Fruit fly (Drosophila melanogaster): ENCODE measurements around the gene CG2604.

Gene CG2604

dm6 chr3R:5215334-5216307 is 7.5 kb downstream of the CG2604 start (continued):
- TF ChIP-seq peb (GFP tag; IDR thresholded peaks at IDR 0.05) (peak; percentile 93), zen2 (GFP tag; IDR thresholded peaks at IDR 0.05; ENCODE audit: partially characterized antibody) (no peak), CG17385 (GFP tag; optimal IDR thresholded peaks at IDR 0.05) (peak; percentile 87), CG10543 (GFP tag; optimal IDR thresholded peaks at IDR 0.05) (peak; percentile 93), CG14441 (GFP tag; IDR thresholded peaks at IDR 0.05) (peak; percentile 68), CG2712 (tag; optimal IDR thresholded peaks at IDR 0.05) (peak; percentile 95), Adf1 (GFP tag; IDR thresholded peaks at IDR 0.05) (no peak), CG6254 (GFP tag; optimal IDR thresholded peaks at IDR 0.05) (peak; percentile 97), CG10274 (GFP tag; optimal IDR thresholded peaks at IDR 0.05) (peak; percentile 85), Ssrp (tag; optimal IDR thresholded peaks at IDR 0.05) (peak; percentile 63), Antp (GFP tag; optimal IDR thresholded peaks at IDR 0.05) (peak; percentile 98), E2f1 (GFP tag; IDR thresholded peaks at IDR 0.05) (peak; percentile 92), cg (GFP tag; optimal IDR thresholded peaks at IDR 0.05) (peak; percentile 56), Doc3 (GFP tag; IDR thresholded peaks at IDR 0.05; ENCODE audit: partially characterized antibody) (no peak), HLH3B (GFP tag; IDR thresholded peaks at IDR 0.05) (peak; percentile 97), mirr (GFP tag; optimal IDR thresholded peaks at IDR 0.05) (peak; percentile 21), shn (GFP tag; optimal IDR thresholded peaks at IDR 0.05) (peak; percentile 98), sna (GFP tag; IDR thresholded peaks at IDR 0.05; ENCODE audit: partially characterized antibody) (0 out of 2 replicates have a peak, but pooled peaks have one; percentile 21), jumu (GFP tag; optimal IDR thresholded peaks at IDR 0.05) (peak; percentile 97), Mes4 (GFP tag; optimal IDR thresholded peaks at IDR 0.05) (peak; percentile 100), Sox102F (GFP tag; optimal IDR thresholded peaks at IDR 0.05) (peak; percentile 96), CG8290 (GFP tag; optimal IDR thresholded peaks at IDR 0.05) (peak; percentile 100), CG8290 (tag; optimal IDR thresholded peaks at IDR 0.05) (peak; percentile 91 to 100), CG15269 (tag; optimal IDR thresholded peaks at IDR 0.05) (peak; percentile 81), fd64A (GFP tag; optimal IDR thresholded peaks at IDR 0.05) (peak; percentile 100), Blimp-1 (GFP tag; optimal IDR thresholded peaks at IDR 0.05) (peak; percentile 98), CG12219 (GFP tag; optimal IDR thresholded peaks at IDR 0.05) (peak; percentile 94), CG2129 (GFP tag; IDR thresholded peaks at IDR 0.05; ENCODE audit: partially characterized antibody) (no peak), CG4707 (GFP tag; optimal IDR thresholded peaks at IDR 0.05) (peak; percentile 98), nmo (GFP tag; optimal IDR thresholded peaks at IDR 0.05) (peak; percentile 68), CG4328 (GFP tag; optimal IDR thresholded peaks at IDR 0.05) (peak; percentile 96), lilli (GFP tag; optimal IDR thresholded peaks at IDR 0.05) (peak; percentile 88), Nf-YA (GFP tag; IDR thresholded peaks at IDR 0.05) (peak; percentile 97), pb (GFP tag; optimal IDR thresholded peaks at IDR 0.05) (peak; percentile 98), ac (GFP tag; optimal IDR thresholded peaks at IDR 0.05) (peak; percentile 100), HLH4C (GFP tag; IDR thresholded peaks at IDR 0.05; ENCODE audit: partially characterized antibody) (no peak; the same call in 2 of the 3 replicates), hkb (optimal IDR thresholded peaks at IDR 0.05) (no peak), hkb (GFP tag; IDR thresholded peaks at IDR 0.05) (peak; percentile 98), CG7963 (GFP tag; IDR thresholded peaks at IDR 0.05; ENCODE audit: partially characterized antibody) (no peak), pan (optimal IDR thresholded peaks at IDR 0.05) (no peak), pan (GFP tag; optimal IDR thresholded peaks at IDR 0.05 in 1 of 2, IDR thresholded peaks at IDR 0.05 in 1 of 2) (peak in 1 of 2 experiments; percentile 90), CG17912 (GFP tag; optimal IDR thresholded peaks at IDR 0.05) (peak; percentile 99), sr (GFP tag; IDR thresholded peaks at IDR 0.05) (peak; percentile 98), tup (GFP tag; optimal IDR thresholded peaks at IDR 0.05) (peak; percentile 99), H2.0 (GFP tag; IDR thresholded peaks at IDR 0.05) (peak; percentile 82), pzg (GFP tag; optimal IDR thresholded peaks at IDR 0.05) (no peak), Aef1 (GFP tag; IDR thresholded peaks at IDR 0.05) (peak; percentile 73), cwo (GFP tag; optimal IDR thresholded peaks at IDR 0.05) (peak; percentile 64)
